Worm (Caenorhabditis elegans) whole organism, L4 larva: ENCODE data around the gene pde-12.

Experiments
- T26A8.4 ChIP-seq: fragments of 200-800 bp; sonication (Bioruptor generic); IDR thresholded peaks from 2 replicates; pipeline ENCODE4 v1.3.6; 2022; ENCODE audit warnings: missing genetic modification characterization, missing compliant biosample characterization
- Y48G9A.11 ChIP-seq: fragments of 200-800 bp; sonication (Bioruptor generic); IDR thresholded peaks from 2 replicates; pipeline ENCODE4 v1.3.6; 2022; ENCODE audit warnings: missing genetic modification reagents, missing genetic modification characterization, missing compliant biosample characterization
- aha-1 ChIP-seq: fragments of 150-350 bp; peaks from one replicate; lab custom pipeline; 2014; ENCODE audit warnings: missing biosample characterization, missing genetic modification characterization
- ces-1 ChIP-seq: fragments of 150-350 bp; sonication (generic microtip); optimal IDR thresholded peaks from 4 replicates; lab custom pipeline; 2014; ENCODE audit warnings: missing biosample characterization, missing genetic modification reagents, missing genetic modification characterization
- daf-16 ChIP-seq, 3 experiments: sonication (generic microtip); optimal IDR thresholded peaks; 2 replicates each; lab custom pipeline; 2016 to 2017; ENCODE audit warnings: missing genetic modification characterization in 3 of 3, missing genetic modification reagents in 3 of 3, mild to moderate bottlenecking in 2 of 3, missing compliant biosample characterization in 2 of 3, missing biosample characterization in 1 of 3, moderate library complexity in 1 of 3
- daf-8 ChIP-seq: fragments of 200-800 bp; sonication (Bioruptor generic); IDR thresholded peaks from 2 replicates; pipeline ENCODE4 v1.3.6; 2022; ENCODE audit warnings: missing genetic modification characterization, missing compliant biosample characterization
- dmd-9 ChIP-seq: fragments of 200-800 bp; sonication (Bioruptor generic); IDR thresholded peaks from 2 replicates; pipeline ENCODE4 v1.3.6; 2022; ENCODE audit warnings: missing genetic modification reagents, missing genetic modification characterization, missing compliant biosample characterization
- dpl-1 ChIP-seq: fragments of 150-350 bp; optimal IDR thresholded peaks from 2 replicates; lab custom pipeline; 2014; ENCODE audit warnings: missing biosample characterization, missing genetic modification reagents, missing genetic modification characterization
- duxl-1 ChIP-seq: sonication (generic microtip); optimal IDR thresholded peaks from 2 replicates; lab custom pipeline; 2016; ENCODE audit warnings: mild to moderate bottlenecking, missing genetic modification characterization, moderate library complexity, missing compliant biosample characterization; ENCODE audit not compliant: poor library complexity
- dve-1 ChIP-seq: sonication (generic microtip); optimal IDR thresholded peaks from 2 replicates; lab custom pipeline; 2017; ENCODE audit warnings: antibody characterized with exemption, mild to moderate bottlenecking, missing genetic modification characterization, missing compliant biosample characterization; ENCODE audit not compliant: insufficient read depth
- fkh-10 ChIP-seq: fragments of 150-350 bp; optimal IDR thresholded peaks from 2 replicates; lab custom pipeline; 2014; ENCODE audit warnings: missing biosample characterization, missing genetic modification reagents, missing genetic modification characterization
- fos-1 ChIP-seq: fragments of 150-350 bp; optimal IDR thresholded peaks from 2 replicates; lab custom pipeline; 2014; ENCODE audit warnings: missing biosample characterization, missing genetic modification characterization
- hlh-30 ChIP-seq: sonication (generic microtip); optimal IDR thresholded peaks from 2 replicates; lab custom pipeline; 2017; ENCODE audit warnings: antibody characterized with exemption, mild to moderate bottlenecking, missing genetic modification characterization, missing compliant biosample characterization; ENCODE audit not compliant: insufficient read depth
- lin-15B ChIP-seq: fragments of 150-350 bp; sonication (generic microtip); optimal IDR thresholded peaks from 3 replicates; lab custom pipeline; 2014; ENCODE audit warnings: missing biosample characterization, missing genetic modification characterization
- lin-29 ChIP-seq: fragments of 200-800 bp; sonication (Bioruptor generic); IDR thresholded peaks from 2 replicates; pipeline ENCODE4 v1.3.6; 2022; ENCODE audit warnings: missing genetic modification reagents, missing genetic modification characterization, missing compliant biosample characterization
- lin-38 ChIP-seq: fragments of 200-800 bp; sonication (Bioruptor generic); IDR thresholded peaks from 2 replicates; pipeline ENCODE4 v1.3.6; 2022; ENCODE audit warnings: missing genetic modification reagents, missing genetic modification characterization, missing compliant biosample characterization
- lsy-2 ChIP-seq, 2 experiments: fragments of 150-350 bp in 1 of 2; sonication (generic microtip) in 1 of 2; optimal IDR thresholded peaks; 2 replicates each; lab custom pipeline; 2014 to 2017; ENCODE audit warnings: missing biosample characterization in 2 of 2, missing genetic modification characterization in 2 of 2
- mdt-29 ChIP-seq: fragments of 200-800 bp; sonication (Bioruptor generic); IDR thresholded peaks from 2 replicates; pipeline ENCODE4 v1.3.6; 2022; ENCODE audit warnings: missing genetic modification reagents, missing genetic modification characterization, missing compliant biosample characterization
- mep-1 ChIP-seq: fragments of 150-350 bp; sonication (generic microtip); optimal IDR thresholded peaks from 3 replicates; lab custom pipeline; 2014; ENCODE audit warnings: missing biosample characterization, missing genetic modification characterization
- nhr-11 ChIP-seq: fragments of 150-350 bp; optimal IDR thresholded peaks from 2 replicates; lab custom pipeline; 2014; ENCODE audit warnings: missing biosample characterization, missing genetic modification characterization
- nhr-111 ChIP-seq: fragments of 200-800 bp; sonication (Bioruptor generic); optimal IDR thresholded peaks from 2 replicates; lab custom pipeline; 2018; ENCODE audit warnings: mild to moderate bottlenecking, missing genetic modification characterization, missing compliant biosample characterization
- nhr-41 ChIP-seq: fragments of 200-800 bp; sonication (Bioruptor generic); IDR thresholded peaks from 2 replicates; pipeline ENCODE4 v1.3.6; 2022; ENCODE audit warnings: missing genetic modification reagents, missing genetic modification characterization, missing compliant biosample characterization
- nhr-42 ChIP-seq: fragments of 200-800 bp; sonication (Bioruptor generic); IDR thresholded peaks from 2 replicates; pipeline ENCODE4 v1.3.6; 2022; ENCODE audit warnings: missing genetic modification characterization, missing compliant biosample characterization
- nhr-48 ChIP-seq: sonication (generic microtip); optimal IDR thresholded peaks from 2 replicates; lab custom pipeline; 2016; ENCODE audit warnings: mild to moderate bottlenecking, missing genetic modification characterization, missing compliant biosample characterization
- nhr-6 ChIP-seq: fragments of 150-350 bp; optimal IDR thresholded peaks from 2 replicates; lab custom pipeline; 2014; ENCODE audit warnings: missing biosample characterization, missing genetic modification characterization
- nhr-77 ChIP-seq: fragments of 150-350 bp; optimal IDR thresholded peaks from 2 replicates; lab custom pipeline; 2014; ENCODE audit warnings: missing biosample characterization, missing genetic modification characterization
- pha-4 ChIP-seq, 2 experiments: fragments of 150-350 bp in 1 of 2; fragments of 200-800 bp in 1 of 2; sonication (Bioruptor generic) in 1 of 2; IDR thresholded peaks in 1 of 2; optimal IDR thresholded peaks in 1 of 2; 2 replicates each; pipeline versions ENCODE4 v1.3.6 to Lab custom; 2014 to 2022; ENCODE audit warnings: missing genetic modification characterization in 2 of 2, missing genetic modification reagents in 2 of 2, missing biosample characterization in 1 of 2, missing compliant biosample characterization in 1 of 2
- php-3 ChIP-seq: fragments of 200-800 bp; sonication (Bioruptor generic); IDR thresholded peaks from 2 replicates; pipeline ENCODE4 v1.3.6; 2022; ENCODE audit warnings: missing genetic modification reagents, missing genetic modification characterization, missing compliant biosample characterization
- rbr-2 ChIP-seq: sonication (generic microtip); optimal IDR thresholded peaks from 2 replicates; lab custom pipeline; 2016; ENCODE audit warnings: missing genotype, missing genetic modification characterization, missing compliant biosample characterization
- saeg-2 ChIP-seq: fragments of 200-800 bp; sonication (Bioruptor generic); IDR thresholded peaks from 2 replicates; pipeline ENCODE4 v1.3.6; 2022; ENCODE audit warnings: missing genetic modification reagents, missing genetic modification characterization, missing compliant biosample characterization
- set-16 ChIP-seq: fragments of 200-800 bp; sonication (Bioruptor generic); IDR thresholded peaks from 2 replicates; pipeline ENCODE4 v1.3.6; 2022; ENCODE audit warnings: missing genetic modification reagents, missing genetic modification characterization, missing compliant biosample characterization
- unc-62 ChIP-seq, 3 experiments: fragments of 150-350 bp in 1 of 3; sonication (generic microtip); optimal IDR thresholded peaks in 2 of 3; peaks in 1 of 3; 1 replicate in 1 of 3; 2 replicates in 2 of 3; lab custom pipeline; 2014 to 2017; ENCODE audit warnings: missing biosample characterization in 3 of 3, missing genetic modification characterization in 3 of 3, missing genetic modification reagents in 3 of 3, missing genotype in 1 of 3
- vab-7 ChIP-seq: fragments of 200-800 bp; sonication (Bioruptor generic); IDR thresholded peaks from 2 replicates; pipeline ENCODE4 v1.3.6; 2022; ENCODE audit warnings: missing genetic modification reagents, missing genetic modification characterization, missing compliant biosample characterization
- zfp-2 ChIP-seq: sonication (generic microtip); optimal IDR thresholded peaks from 2 replicates; lab custom pipeline; 2016; ENCODE audit warnings: mild to moderate bottlenecking, missing genetic modification characterization, missing compliant biosample characterization
- zfp-3 ChIP-seq: fragments of 200-800 bp; sonication (Bioruptor generic); conservative IDR thresholded peaks from 2 replicates; pipeline ENCODE4 v1.3.6; 2022; ENCODE audit warnings: missing genetic modification reagents, missing genetic modification characterization, missing compliant biosample characterization
- zip-11 ChIP-seq: fragments of 200-800 bp; sonication (Bioruptor generic); IDR thresholded peaks from 2 replicates; pipeline ENCODE4 v1.3.6; 2022; ENCODE audit warnings: missing genetic modification characterization, missing compliant biosample characterization
- ztf-7 ChIP-seq: fragments of 150-350 bp; optimal IDR thresholded peaks from 2 replicates; lab custom pipeline; 2014; ENCODE audit warnings: missing biosample characterization, missing genetic modification characterization

Gene pde-12

DNA sequence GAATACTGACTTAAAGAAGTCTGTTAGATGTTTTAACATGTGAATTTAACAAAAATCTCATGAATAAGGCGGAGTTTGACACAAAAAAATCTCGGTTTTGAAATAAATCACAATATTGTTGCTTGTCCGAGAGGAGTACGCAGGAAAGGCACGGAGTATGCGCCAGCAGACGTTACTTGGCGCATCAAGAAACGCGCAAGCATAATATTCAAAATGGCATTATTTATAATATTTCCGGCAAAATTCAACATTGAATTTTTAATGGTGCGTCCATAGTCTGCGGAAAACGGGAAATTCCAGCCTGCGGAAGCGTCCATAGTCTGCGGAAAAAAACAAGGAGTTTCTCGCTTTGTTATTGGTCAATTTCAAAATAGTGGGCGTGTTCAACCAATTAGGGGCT lies at the start of gene pde-12 (continued):
- TF ChIP-seq hlh-30 (tag; lab: Kevin White, UChicago), result peak; percentile 61
- TF ChIP-seq unc-62 (GFP tag; optimal IDR thresholded peaks at IDR 0.05 in 1 of 2; lab: Kevin White, UChicago), result peak in 1 of 2 experiments; percentile 81
- no peak for TF ChIP-seq unc-62 (tag; optimal IDR thresholded peaks at IDR 0.05; lab: Kevin White, UChicago)
- no peak; the same call in 1 of the 2 replicates for TF ChIP-seq T26A8.4
- TF ChIP-seq fkh-10 (GFP tag; lab: Kevin White, UChicago), result peak; percentile 45
- TF ChIP-seq nhr-41 (GFP tag; lab: Robert Waterston, UW), result no peak
- TF ChIP-seq nhr-6 (tag; lab: Kevin White, UChicago), result peak; percentile 61
- peak; percentile 89 for TF ChIP-seq lin-38
- peak; percentile 89 for TF ChIP-seq aha-1 (tag; lab: Kevin White, UChicago)
- peak; percentile 87 for TF ChIP-seq dpl-1 (GFP tag; lab: Kevin White, UChicago)
- TF ChIP-seq dmd-9 (GFP tag; lab: Robert Waterston, UW), result 0 out of 2 replicates have a peak, but pooled peaks have one; percentile 52

DNA sequence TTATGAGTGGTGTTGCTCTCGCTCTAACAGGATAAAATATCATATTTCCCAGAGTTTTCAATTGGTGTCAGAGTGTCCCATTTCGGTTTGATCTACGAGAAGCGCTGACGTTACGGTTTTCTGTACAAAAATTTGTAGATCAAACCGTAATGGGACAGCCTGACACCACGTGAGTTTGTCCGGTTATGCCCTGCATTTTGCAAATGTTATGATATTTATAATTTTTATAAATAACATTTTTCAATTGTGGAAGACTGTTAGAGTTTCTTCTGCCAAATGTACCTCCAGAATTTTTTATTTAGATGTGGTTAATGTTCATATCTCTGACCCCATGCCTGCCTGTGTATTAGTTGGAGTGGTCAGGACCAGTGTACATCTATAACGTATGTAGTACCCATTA lies 49.4 kb upstream of the pde-12 start, which contains the start of gene fbxb-87:
Gene fbxb-87, plus strand, starts transcription at position 301 of the 400 bp plus-strand sequence.
- no peak for TF ChIP-seq vab-7
- no peak for TF ChIP-seq fos-1 (tag; lab: Kevin White, UChicago)
- no peak for TF ChIP-seq daf-8
- TF ChIP-seq nhr-42, result no peak
- no peak for TF ChIP-seq mdt-29
- no peak for TF ChIP-seq duxl-1 (tag; lab: Kevin White, UChicago)
- no peak for TF ChIP-seq saeg-2 (GFP tag; lab: Robert Waterston, UW)
- TF ChIP-seq nhr-111 (GFP tag; lab: Kevin White, UChicago), result no peak
- no peak for TF ChIP-seq php-3 (GFP tag; lab: Robert Waterston, UW)
- TF ChIP-seq zfp-3 (GFP tag; lab: Robert Waterston, UW), result no peak
- TF ChIP-seq, all 104 proteins: peak for 0

DNA sequence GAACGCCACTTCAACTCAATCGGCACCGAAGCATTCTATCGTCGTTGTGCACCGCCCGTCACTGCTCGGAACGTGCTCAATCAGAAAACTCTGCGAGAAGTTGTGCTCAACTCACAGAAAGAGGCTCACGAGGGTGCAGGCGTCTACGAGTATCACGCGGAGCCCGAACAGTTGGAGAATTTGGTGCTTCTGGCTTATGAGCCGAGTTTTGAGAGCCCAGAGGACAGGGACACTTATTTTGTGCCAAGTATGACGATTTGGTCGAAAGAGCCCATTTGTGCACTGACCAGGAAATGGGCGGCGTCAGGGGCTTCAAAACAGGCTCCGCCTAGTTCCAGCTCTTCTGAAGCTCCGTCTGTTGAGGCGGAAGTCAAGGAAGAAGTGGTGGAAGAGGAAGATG lies 44.0 kb upstream of the pde-12 start:
- no peak for TF ChIP-seq nhr-11 (tag; lab: Kevin White, UChicago)
- TF ChIP-seq ces-1 (GFP tag; lab: Kevin White, UChicago), result no peak
- TF ChIP-seq aha-1 (tag; lab: Kevin White, UChicago), result peak; percentile 93
- TF ChIP-seq zfp-2 (tag; lab: Kevin White, UChicago), result no peak
- TF ChIP-seq set-16 (GFP tag; lab: Robert Waterston, UW), result peak; percentile 45

DNA sequence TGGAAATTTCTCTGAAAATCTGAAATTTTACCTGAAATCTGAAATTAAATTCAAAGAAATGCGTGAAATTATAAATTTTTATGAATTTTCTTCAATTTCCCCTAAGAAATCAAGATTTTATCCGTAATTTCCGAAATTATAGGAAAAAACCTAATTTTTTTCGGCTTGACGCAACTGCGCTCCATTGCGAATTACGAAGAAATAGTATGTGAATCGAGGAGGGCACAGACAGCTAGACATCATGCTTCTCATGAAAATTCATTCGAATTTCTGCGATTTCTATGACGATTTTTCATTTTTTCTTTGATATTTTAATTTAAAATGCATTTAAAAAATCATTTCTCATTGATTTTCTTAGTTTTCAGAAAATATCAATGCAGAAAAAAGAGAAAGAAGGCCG lies 37.2 kb upstream of the pde-12 start:
- TF ChIP-seq daf-16 (GFP tag; optimal IDR thresholded peaks at IDR 0.05; lab: Kevin White, UChicago) (no peak), daf-16 (tag; optimal IDR thresholded peaks at IDR 0.05; lab: Kevin White, UChicago) (no peak), Y48G9A.11 (GFP tag; lab: Robert Waterston, UW) (no peak), lin-15B (tag; lab: Kevin White, UChicago) (peak; percentile 21), mdt-29 (no peak), pha-4 (GFP tag; IDR thresholded peaks at IDR 0.05; lab: Robert Waterston, UW) (no peak), pha-4 (tag; optimal IDR thresholded peaks at IDR 0.05; lab: Kevin White, UChicago) (peak; percentile 9), nhr-11 (tag; lab: Kevin White, UChicago) (peak; percentile 24), dve-1 (tag; lab: Kevin White, UChicago) (peak; percentile 53), unc-62 (GFP tag; optimal IDR thresholded peaks at IDR 0.05 in 1 of 2; lab: Kevin White, UChicago) (peak in 1 of 2 experiments; percentile 24), unc-62 (tag; optimal IDR thresholded peaks at IDR 0.05; lab: Kevin White, UChicago) (no peak), nhr-77 (peak; percentile 38), nhr-6 (tag; lab: Kevin White, UChicago) (no peak), hlh-30 (tag; lab: Kevin White, UChicago) (peak; percentile 51), zip-11 (no peak), nhr-48 (tag; lab: Kevin White, UChicago) (no peak), nhr-42 (no peak), rbr-2 (tag; lab: Kevin White, UChicago) (peak; percentile 8), dpl-1 (GFP tag; lab: Kevin White, UChicago) (peak; percentile 67), lin-29 (GFP tag; lab: Robert Waterston, UW) (no peak), lin-38 (peak; percentile 98), mep-1 (tag; lab: Kevin White, UChicago) (peak; percentile 55), ztf-7 (peak; percentile 42), lsy-2 (tag; optimal IDR thresholded peaks at IDR 0.05; lab: Kevin White, UChicago) (peak in 1 of 2 experiments; percentile 82)
